Worm (Caenorhabditis elegans) whole organism, L2 larva: ENCODE measurements around the gene F42G2.2.

Source experiments
- C34F6.9 ChIP-seq: fragments of 150-350 bp; optimal IDR thresholded peaks from 2 replicates; lab custom pipeline; 2014; ENCODE audit warnings: missing biosample characterization, missing genetic modification characterization
- F13H6.1 ChIP-seq: sonication (generic microtip); optimal IDR thresholded peaks from 2 replicates; lab custom pipeline; 2016; ENCODE audit warnings: missing genetic modification characterization, missing compliant biosample characterization
- ZK546.5 ChIP-seq: sonication (generic microtip); optimal IDR thresholded peaks from 2 replicates; lab custom pipeline; 2017; ENCODE audit warnings: missing biosample characterization, missing genetic modification characterization
- alr-1 ChIP-seq: fragments of 150-350 bp; optimal IDR thresholded peaks from 2 replicates; lab custom pipeline; 2014; ENCODE audit warnings: missing biosample characterization, missing genetic modification characterization
- aly-2 ChIP-seq: fragments of 150-350 bp; optimal IDR thresholded peaks from 2 replicates; lab custom pipeline; 2014; ENCODE audit warnings: missing biosample characterization, missing genetic modification characterization
- blmp-1 ChIP-seq: sonication (generic microtip); optimal IDR thresholded peaks from 2 replicates; lab custom pipeline; 2017; ENCODE audit warnings: missing genetic modification characterization, mild to moderate bottlenecking, missing compliant biosample characterization, antibody characterized with exemption, moderate library complexity; ENCODE audit not compliant: insufficient read depth
- ceh-16 ChIP-seq: fragments of 150-350 bp; optimal IDR thresholded peaks from 2 replicates; lab custom pipeline; 2014; ENCODE audit warnings: missing biosample characterization, missing genetic modification characterization
- ceh-82 ChIP-seq: fragments of 150-350 bp; optimal IDR thresholded peaks from 2 replicates; lab custom pipeline; 2014; ENCODE audit warnings: missing biosample characterization, missing genetic modification characterization
- crh-2 ChIP-seq: sonication (generic microtip); optimal IDR thresholded peaks from 2 replicates; lab custom pipeline; 2017; ENCODE audit warnings: missing biosample characterization, missing genetic modification characterization
- dmd-4 ChIP-seq: sonication (generic microtip); optimal IDR thresholded peaks from 2 replicates; lab custom pipeline; 2017; ENCODE audit warnings: missing biosample characterization, missing genetic modification characterization
- egl-27 ChIP-seq: sonication (generic microtip); optimal IDR thresholded peaks from 3 replicates; lab custom pipeline; 2017; ENCODE audit warnings: missing biosample characterization, missing genetic modification reagents, missing genetic modification characterization
- elt-1 ChIP-seq: fragments of 150-350 bp; optimal IDR thresholded peaks from 2 replicates; lab custom pipeline; 2014; ENCODE audit warnings: missing biosample characterization, missing genetic modification characterization
- fos-1 ChIP-seq: fragments of 150-350 bp; optimal IDR thresholded peaks from 2 replicates; lab custom pipeline; 2014; ENCODE audit warnings: missing biosample characterization, missing genetic modification characterization
- gmeb-1 ChIP-seq: fragments of 150-350 bp; optimal IDR thresholded peaks from 2 replicates; lab custom pipeline; 2014; ENCODE audit warnings: missing biosample characterization, missing genetic modification characterization
- lin-11 ChIP-seq: fragments of 150-350 bp; sonication (generic microtip); optimal IDR thresholded peaks from 2 replicates; lab custom pipeline; 2014; ENCODE audit warnings: missing biosample characterization, missing genetic modification characterization, inconsistent platforms, mixed read lengths
- lin-13 ChIP-seq: fragments of 150-350 bp; optimal IDR thresholded peaks from 2 replicates; lab custom pipeline; 2014; ENCODE audit warnings: missing biosample characterization, missing genetic modification reagents, missing genetic modification characterization
- lin-39 ChIP-seq: fragments of 150-350 bp; optimal IDR thresholded peaks from 2 replicates; lab custom pipeline; 2014; ENCODE audit warnings: missing biosample characterization, missing genetic modification reagents, missing genetic modification characterization
- lsy-2 ChIP-seq, 2 experiments: fragments of 150-350 bp in 1 of 2; sonication (generic microtip) in 1 of 2; optimal IDR thresholded peaks; 2 replicates each; lab custom pipeline; 2014 to 2017; ENCODE audit warnings: missing biosample characterization in 2 of 2, missing genetic modification characterization in 2 of 2
- mab-5 ChIP-seq: fragments of 150-350 bp; optimal IDR thresholded peaks from 2 replicates; lab custom pipeline; 2014; ENCODE audit warnings: missing biosample characterization, missing genetic modification characterization
- mbf-1 ChIP-seq: sonication (generic microtip); optimal IDR thresholded peaks from 2 replicates; lab custom pipeline; 2017; ENCODE audit warnings: missing biosample characterization, missing genetic modification characterization
- nhr-10 ChIP-seq: sonication (generic microtip); optimal IDR thresholded peaks from 2 replicates; lab custom pipeline; 2017; ENCODE audit warnings: missing biosample characterization, missing genetic modification characterization
- nhr-11 ChIP-seq: fragments of 150-350 bp; optimal IDR thresholded peaks from 2 replicates; lab custom pipeline; 2014; ENCODE audit warnings: missing biosample characterization, missing genetic modification characterization
- nhr-12 ChIP-seq: fragments of 150-350 bp; optimal IDR thresholded peaks from 2 replicates; lab custom pipeline; 2014; ENCODE audit warnings: missing biosample characterization, missing genetic modification characterization
- nhr-21 ChIP-seq: fragments of 150-350 bp; optimal IDR thresholded peaks from 2 replicates; lab custom pipeline; 2014; ENCODE audit warnings: missing biosample characterization, missing genetic modification characterization
- nhr-23 ChIP-seq: fragments of 150-350 bp; optimal IDR thresholded peaks from 2 replicates; lab custom pipeline; 2014; ENCODE audit warnings: missing biosample characterization, missing genetic modification reagents, missing genetic modification characterization
- nhr-237 ChIP-seq: fragments of 150-350 bp; optimal IDR thresholded peaks from 2 replicates; lab custom pipeline; 2014; ENCODE audit warnings: missing biosample characterization, missing genetic modification characterization
- nhr-6 ChIP-seq: fragments of 150-350 bp; optimal IDR thresholded peaks from 2 replicates; lab custom pipeline; 2014; ENCODE audit warnings: missing biosample characterization, missing genetic modification characterization
- nhr-77 ChIP-seq: fragments of 150-350 bp; optimal IDR thresholded peaks from 2 replicates; lab custom pipeline; 2014; ENCODE audit warnings: missing biosample characterization, missing genetic modification characterization
- peb-1 ChIP-seq: fragments of 150-350 bp; optimal IDR thresholded peaks from 2 replicates; lab custom pipeline; 2014; ENCODE audit warnings: missing biosample characterization, missing genetic modification characterization
- skn-1 ChIP-seq: sonication (generic microtip); optimal IDR thresholded peaks from 2 replicates; lab custom pipeline; 2017; ENCODE audit warnings: missing biosample characterization, missing genetic modification characterization
- sma-3 ChIP-seq: sonication (generic microtip); optimal IDR thresholded peaks from 2 replicates; lab custom pipeline; 2016; ENCODE audit warnings: missing genetic modification reagents, missing genetic modification characterization, missing compliant biosample characterization
- sma-9 ChIP-seq, 2 experiments: fragments of 150-350 bp in 1 of 2; sonication (generic microtip) in 1 of 2; optimal IDR thresholded peaks; 2 replicates each; lab custom pipeline; 2014 to 2016; ENCODE audit warnings: missing genetic modification characterization in 2 of 2, mild to moderate bottlenecking in 1 of 2, missing biosample characterization in 1 of 2, missing compliant biosample characterization in 1 of 2, missing genetic modification reagents in 1 of 2, moderate library complexity in 1 of 2
- snpc-4 ChIP-seq: fragments of 150-350 bp; optimal IDR thresholded peaks from 2 replicates; lab custom pipeline; 2014; ENCODE audit warnings: missing biosample characterization, missing genetic modification characterization
- unc-39 ChIP-seq: fragments of 150-350 bp; optimal IDR thresholded peaks from 2 replicates; lab custom pipeline; 2014; ENCODE audit warnings: missing biosample characterization, missing genetic modification characterization
- unc-55 ChIP-seq: fragments of 150-350 bp; sonication (generic microtip); optimal IDR thresholded peaks from 3 replicates; lab custom pipeline; 2014; ENCODE audit warnings: missing biosample characterization, missing genetic modification reagents, missing genetic modification characterization
- unc-62 ChIP-seq: fragments of 150-350 bp; optimal IDR thresholded peaks from 2 replicates; lab custom pipeline; 2014; ENCODE audit warnings: missing biosample characterization, missing genetic modification reagents, missing genetic modification characterization
- ztf-1 ChIP-seq: fragments of 200-800 bp; sonication (Bioruptor generic); conservative IDR thresholded peaks from 2 replicates; pipeline ENCODE4 v1.3.6; 2022; ENCODE audit warnings: missing genetic modification characterization, missing compliant biosample characterization
- ztf-11 ChIP-seq: sonication (generic microtip); optimal IDR thresholded peaks from 2 replicates; lab custom pipeline; 2017; ENCODE audit warnings: missing biosample characterization, missing genetic modification characterization
- ztf-4 ChIP-seq: fragments of 150-350 bp; optimal IDR thresholded peaks from 2 replicates; lab custom pipeline; 2014; ENCODE audit warnings: missing biosample characterization, missing genetic modification characterization

F42G2.2 gene

DNA sequence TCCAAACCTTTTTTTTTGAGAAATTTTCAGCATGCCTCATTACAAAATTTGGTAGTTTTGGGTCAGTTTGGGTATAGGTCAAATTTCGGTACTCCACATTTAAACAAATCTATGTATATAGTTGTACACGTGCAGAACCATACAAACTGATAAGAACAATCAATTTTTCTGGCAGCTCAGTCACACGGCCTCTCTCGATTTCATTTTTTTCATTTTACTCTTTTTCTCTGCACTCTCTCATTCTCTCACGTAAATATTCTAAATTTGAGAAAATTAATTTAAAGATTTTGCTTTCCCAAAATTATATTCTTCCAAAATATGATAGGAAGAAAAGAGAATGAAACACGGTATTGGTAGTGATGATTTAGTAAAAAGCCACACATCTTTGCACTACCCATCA lies 820 bp upstream of the F42G2.2 start:
- TF ChIP-seq nhr-23 (tag; lab: Kevin White, UChicago) (no peak), unc-39 (tag; lab: Kevin White, UChicago) (no peak), C34F6.9 (tag; lab: Kevin White, UChicago) (no peak), ZK546.5 (tag; lab: Kevin White, UChicago) (no peak), lin-11 (no peak), ztf-11 (no peak), nhr-21 (tag; lab: Kevin White, UChicago) (no peak), lin-13 (no peak), sma-9 (GFP tag; optimal IDR thresholded peaks at IDR 0.05; lab: Kevin White, UChicago) (no peak), sma-9 (tag; optimal IDR thresholded peaks at IDR 0.05; lab: Kevin White, UChicago) (no peak), crh-2 (tag; lab: Kevin White, UChicago) (no peak)

DNA sequence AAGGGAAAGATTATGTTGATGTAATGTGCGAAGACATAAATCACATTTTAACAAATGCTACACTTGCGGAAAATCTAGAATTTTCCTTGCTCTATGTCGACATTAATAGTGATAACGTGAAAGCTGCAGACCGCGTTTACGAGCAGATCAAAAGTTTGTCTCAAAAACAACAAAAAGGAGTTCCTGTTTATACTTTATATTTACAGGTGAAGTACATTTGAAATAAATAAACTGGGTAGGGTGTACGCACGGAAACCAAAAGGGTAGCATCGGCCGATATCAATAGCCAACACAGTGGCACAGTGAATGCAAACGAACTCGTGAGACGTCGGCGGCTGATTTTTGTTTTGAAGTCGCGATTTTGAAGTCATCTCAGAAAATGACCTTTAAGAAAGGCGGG lies 422 bp downstream of the F42G2.2 start:
- TF ChIP-seq nhr-12 (tag; lab: Kevin White, UChicago) (no peak), nhr-77 (tag; lab: Kevin White, UChicago) (no peak), ceh-82 (tag; lab: Kevin White, UChicago) (no peak), nhr-23 (tag; lab: Kevin White, UChicago) (no peak), sma-9 (GFP tag; optimal IDR thresholded peaks at IDR 0.05; lab: Kevin White, UChicago) (no peak), sma-9 (tag; optimal IDR thresholded peaks at IDR 0.05; lab: Kevin White, UChicago) (no peak), dmd-4 (tag; lab: Kevin White, UChicago) (no peak), skn-1 (tag; lab: Kevin White, UChicago) (no peak), ztf-1 (no peak)
- TF ChIP-seq, all 48 proteins: peak for 0

ce11 chrII:2431972-2432371 lies 10.0 kb downstream of the F42G2.2 start, which contains the start of gene ceh-86:
Gene ceh-86, minus strand, starts transcription at chrII:2432072.
- no peak for TF ChIP-seq ceh-16 (tag; lab: Kevin White, UChicago)
- TF ChIP-seq ceh-82 (tag; lab: Kevin White, UChicago): no peak
- no peak for TF ChIP-seq ztf-1
- TF ChIP-seq F13H6.1 (tag; lab: Kevin White, UChicago): no peak
- no peak for TF ChIP-seq unc-39 (tag; lab: Kevin White, UChicago)
- no peak for TF ChIP-seq fos-1

ce11 chrII:2435566-2435965 lies 13.6 kb downstream of the F42G2.2 start:
- no peak for TF ChIP-seq aly-2 (tag; lab: Kevin White, UChicago)
- TF ChIP-seq blmp-1 (tag; lab: Kevin White, UChicago): peak; percentile 73
- no peak for TF ChIP-seq sma-9 (GFP tag; optimal IDR thresholded peaks at IDR 0.05; lab: Kevin White, UChicago)
- TF ChIP-seq sma-9 (tag; optimal IDR thresholded peaks at IDR 0.05; lab: Kevin White, UChicago): no peak

ce11 chrII:2436757-2437156 lies 14.8 kb downstream of the F42G2.2 start:
- peak; percentile 97 for TF ChIP-seq ceh-16 (tag; lab: Kevin White, UChicago)
- TF ChIP-seq nhr-77 (tag; lab: Kevin White, UChicago): no peak
- no peak for TF ChIP-seq skn-1 (tag; lab: Kevin White, UChicago)
- peak; percentile 7 for TF ChIP-seq elt-1
- TF ChIP-seq nhr-11 (tag; lab: Kevin White, UChicago): no peak
- TF ChIP-seq nhr-237 (tag; lab: Kevin White, UChicago): no peak
- TF ChIP-seq lin-39 (tag; lab: Kevin White, UChicago): no peak

- no peak for TF ChIP-seq peb-1 (tag; lab: Kevin White, UChicago)
- no peak for TF ChIP-seq snpc-4 (tag; lab: Kevin White, UChicago)
- TF ChIP-seq lsy-2 (tag; optimal IDR thresholded peaks at IDR 0.05; lab: Kevin White, UChicago): no peak
- TF ChIP-seq egl-27 (tag; lab: Kevin White, UChicago): no peak
- no peak for TF ChIP-seq lin-13
- no peak for TF ChIP-seq ceh-16 (tag; lab: Kevin White, UChicago)
- TF ChIP-seq fos-1: peak; percentile 21
These were observed 16.2 kb downstream of the F42G2.2 start for ce11 chrII:2438180-2438579.

- TF ChIP-seq C34F6.9 (tag; lab: Kevin White, UChicago) (no peak), alr-1 (tag; lab: Kevin White, UChicago) (no peak), dmd-4 (tag; lab: Kevin White, UChicago) (no peak), blmp-1 (tag; lab: Kevin White, UChicago) (no peak), lin-13 (no peak), mbf-1 (tag; lab: Kevin White, UChicago) (no peak), mab-5 (tag; lab: Kevin White, UChicago) (no peak), sma-3 (GFP tag; lab: Kevin White, UChicago) (no peak), ztf-1 (no peak), snpc-4 (tag; lab: Kevin White, UChicago) (no peak), F13H6.1 (tag; lab: Kevin White, UChicago) (no peak), fos-1 (no peak), ztf-4 (no peak), unc-55 (GFP tag; lab: Kevin White, UChicago) (no peak), nhr-6 (tag; lab: Kevin White, UChicago) (no peak), gmeb-1 (tag; lab: Kevin White, UChicago) (no peak), unc-62 (GFP tag; lab: Kevin White, UChicago) (no peak), ZK546.5 (tag; lab: Kevin White, UChicago) (no peak), nhr-10 (tag; lab: Kevin White, UChicago) (no peak), sma-9 (GFP tag; optimal IDR thresholded peaks at IDR 0.05; lab: Kevin White, UChicago) (no peak), sma-9 (tag; optimal IDR thresholded peaks at IDR 0.05; lab: Kevin White, UChicago) (no peak)
These were observed 16.9 kb downstream of the F42G2.2 start for ce11 chrII:2438944-2439343.
